Worm (Caenorhabditis elegans) whole organism, midembryonic: ENCODE measurements around the gene F52H3.6.

Experiments used
- T22C8.4 ChIP-seq: fragments of 200-800 bp; sonication (Bioruptor generic); IDR thresholded peaks from 2 replicates; pipeline ENCODE4 v1.3.6; 2022; ENCODE audit warnings: missing genetic modification characterization, missing compliant biosample characterization
- cog-1 ChIP-seq: sonication (generic microtip); optimal IDR thresholded peaks from 2 replicates; lab custom pipeline; 2016; ENCODE audit warnings: missing genetic modification characterization, missing compliant biosample characterization
- flt-1 ChIP-seq: fragments of 200-800 bp; sonication (Bioruptor generic); IDR thresholded peaks from 2 replicates; pipeline ENCODE4 v1.3.6; 2022; ENCODE audit warnings: missing genetic modification characterization, missing compliant biosample characterization
- med-1 ChIP-seq: sonication (generic microtip); optimal IDR thresholded peaks from 2 replicates; lab custom pipeline; 2017; ENCODE audit warnings: missing genetic modification characterization, mild to moderate bottlenecking, missing compliant biosample characterization, antibody characterized with exemption, missing genetic modification reagents; ENCODE audit not compliant: insufficient read depth
- ref-1 ChIP-seq: fragments of 200-800 bp; sonication (Bioruptor generic); conservative IDR thresholded peaks from 2 replicates; pipeline ENCODE4 v1.3.6; 2022; ENCODE audit warnings: missing genetic modification reagents, missing genetic modification characterization, missing compliant biosample characterization
- tab-1 ChIP-seq: fragments of 200-800 bp; sonication (Bioruptor generic); IDR thresholded peaks from 2 replicates; pipeline ENCODE4 v1.3.6; 2022; ENCODE audit warnings: missing genetic modification characterization, missing compliant biosample characterization
- ztf-23 ChIP-seq: fragments of 200-800 bp; sonication (Bioruptor generic); IDR thresholded peaks from 2 replicates; pipeline ENCODE4 v1.3.6; 2022; ENCODE audit warnings: missing genetic modification reagents, missing genetic modification characterization, missing compliant biosample characterization

DNA sequence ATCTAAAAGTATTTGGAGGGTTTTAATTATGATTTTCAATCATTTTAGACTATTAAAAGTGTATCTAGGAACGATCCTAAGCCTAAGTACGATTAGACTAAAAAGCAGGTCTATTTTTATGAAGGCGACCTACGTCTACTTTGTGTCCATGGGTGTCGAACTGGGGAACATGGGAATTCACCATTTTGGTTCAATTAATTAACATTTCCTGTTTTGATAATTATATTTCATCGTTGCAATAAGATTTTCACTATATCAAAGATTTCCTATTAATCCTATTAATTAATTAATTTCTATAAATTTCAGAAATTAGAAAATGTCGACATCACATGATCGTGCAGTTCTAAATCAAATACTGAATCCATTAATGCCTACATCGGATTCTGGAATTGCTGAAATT, 1.7 kb upstream of the F52H3.6 start, which contains the start of gene ttc-36:
- TF ChIP-seq T22C8.4 (GFP tag; lab: Robert Waterston, UW) (no peak), tab-1 (no peak), cog-1 (tag; lab: Kevin White, UChicago) (no peak), ztf-23 (GFP tag; lab: Robert Waterston, UW) (no peak), ref-1 (GFP tag; lab: Robert Waterston, UW) (no peak), flt-1 (no peak), med-1 (GFP tag; lab: Kevin White, UChicago) (no peak)
